Worm (Caenorhabditis elegans) whole organism, L3 larva: ENCODE measurements around the gene tbcc-1.

ENCODE experiments used
- R02D3.7 ChIP-seq: fragments of 150-350 bp; optimal IDR thresholded peaks from 2 replicates; lab custom pipeline; 2014; ENCODE audit warnings: missing biosample characterization, missing genetic modification characterization
- fos-1 ChIP-seq: fragments of 150-350 bp; optimal IDR thresholded peaks from 2 replicates; lab custom pipeline; 2014; ENCODE audit warnings: missing biosample characterization, missing genetic modification characterization
- jun-1 ChIP-seq: fragments of 150-350 bp; optimal IDR thresholded peaks from 2 replicates; lab custom pipeline; 2014; ENCODE audit warnings: missing biosample characterization, missing genetic modification reagents, missing genetic modification characterization
- mdl-1 ChIP-seq: fragments of 150-350 bp; optimal IDR thresholded peaks from 2 replicates; lab custom pipeline; 2014; ENCODE audit warnings: missing biosample characterization, missing genetic modification characterization
- nhr-11 ChIP-seq: fragments of 150-350 bp; optimal IDR thresholded peaks from 2 replicates; lab custom pipeline; 2014; ENCODE audit warnings: missing biosample characterization, missing genetic modification characterization
- nhr-237 ChIP-seq: fragments of 150-350 bp; optimal IDR thresholded peaks from 2 replicates; lab custom pipeline; 2014; ENCODE audit warnings: missing biosample characterization, missing genetic modification characterization
- nhr-28 ChIP-seq: fragments of 150-350 bp; optimal IDR thresholded peaks from 2 replicates; lab custom pipeline; 2014; ENCODE audit warnings: missing biosample characterization, missing genetic modification characterization
- nhr-67 ChIP-seq: fragments of 150-350 bp; optimal IDR thresholded peaks from 2 replicates; lab custom pipeline; 2014; ENCODE audit warnings: missing biosample characterization, missing genetic modification characterization
- nhr-77 ChIP-seq: fragments of 150-350 bp; optimal IDR thresholded peaks from 2 replicates; lab custom pipeline; 2014; ENCODE audit warnings: missing biosample characterization, missing genetic modification characterization
- unc-39 ChIP-seq: sonication (generic microtip); optimal IDR thresholded peaks from 4 replicates; lab custom pipeline; 2017; ENCODE audit warnings: missing biosample characterization, missing genetic modification characterization
- zag-1 ChIP-seq: fragments of 150-350 bp; optimal IDR thresholded peaks from 2 replicates; lab custom pipeline; 2014; ENCODE audit warnings: missing biosample characterization, missing genetic modification characterization

ce11 chrIII:2756260-2756659 lies 32.0 kb upstream of the tbcc-1 start, which contains the start of gene gldi-9:
- no peak for TF ChIP-seq nhr-77 (tag; lab: Kevin White, UChicago)
- no peak for TF ChIP-seq R02D3.7
- TF ChIP-seq unc-39 (tag; lab: Kevin White, UChicago): no peak
- no peak for TF ChIP-seq mdl-1 (tag; lab: Kevin White, UChicago)
- TF ChIP-seq nhr-28: no peak
- no peak for TF ChIP-seq fos-1
- TF ChIP-seq nhr-67 (tag; lab: Kevin White, UChicago): no peak
- TF ChIP-seq zag-1: no peak
- TF ChIP-seq nhr-237: no peak
- no peak for TF ChIP-seq nhr-11
- no peak for TF ChIP-seq jun-1 (tag; lab: Kevin White, UChicago)
